Worm (Caenorhabditis elegans) whole organism, L4 larva: ENCODE results near the gene T05C3.2.
A peak's percentile ranks its signal among the peaks of the same experiment; 100 is the strongest.

Experiments
- Y75B8A.6 ChIP-seq: fragments of 200-800 bp; sonication (Bioruptor generic); IDR thresholded peaks from 2 replicates; pipeline ENCODE4 v1.3.6; 2022; ENCODE audit warnings: missing genetic modification reagents, missing genetic modification characterization, missing compliant biosample characterization
- ZK337.2 ChIP-seq: fragments of 200-800 bp; sonication (Bioruptor generic); IDR thresholded peaks from 2 replicates; pipeline ENCODE4 v1.3.6; 2022; ENCODE audit warnings: missing genetic modification reagents, missing genetic modification characterization, missing compliant biosample characterization
- aha-1 ChIP-seq: fragments of 150-350 bp; peaks from one replicate; lab custom pipeline; 2014; ENCODE audit warnings: missing biosample characterization, missing genetic modification characterization
- arid-1 ChIP-seq: fragments of 200-800 bp; sonication (Bioruptor generic); conservative IDR thresholded peaks from 2 replicates; pipeline ENCODE4 v1.3.6; 2022; ENCODE audit warnings: missing genetic modification reagents, missing genetic modification characterization, missing compliant biosample characterization
- ceh-28 ChIP-seq: fragments of 150-350 bp; optimal IDR thresholded peaks from 2 replicates; lab custom pipeline; 2014; ENCODE audit warnings: missing biosample characterization, missing genetic modification reagents, missing genetic modification characterization
- ceh-44 ChIP-seq: fragments of 200-800 bp; sonication (Bioruptor generic); IDR thresholded peaks from 2 replicates; pipeline ENCODE4 v1.3.6; 2022; ENCODE audit warnings: missing genetic modification reagents, missing genetic modification characterization, missing compliant biosample characterization
- cey-2 ChIP-seq: sonication (generic microtip); optimal IDR thresholded peaks from 3 replicates; lab custom pipeline; 2017; ENCODE audit warnings: missing genetic modification characterization, mild to moderate bottlenecking, missing compliant biosample characterization, antibody characterized with exemption, borderline replicate concordance; ENCODE audit not compliant: insufficient read depth
- daf-12 ChIP-seq: fragments of 150-350 bp; optimal IDR thresholded peaks from 2 replicates; lab custom pipeline; 2014; ENCODE audit warnings: missing biosample characterization, missing genetic modification reagents, missing genetic modification characterization
- daf-16 ChIP-seq, 3 experiments: sonication (generic microtip); optimal IDR thresholded peaks; 2 replicates each; lab custom pipeline; 2016 to 2017; ENCODE audit warnings: missing genetic modification characterization in 3 of 3, missing genetic modification reagents in 3 of 3, mild to moderate bottlenecking in 2 of 3, missing compliant biosample characterization in 2 of 3, missing biosample characterization in 1 of 3, moderate library complexity in 1 of 3
- daf-19 ChIP-seq: fragments of 200-800 bp; sonication (Bioruptor generic); conservative IDR thresholded peaks from 2 replicates; pipeline ENCODE4 v1.3.6; 2022; ENCODE audit warnings: missing genetic modification characterization, missing compliant biosample characterization
- dmd-6 ChIP-seq: fragments of 200-800 bp; sonication (Bioruptor generic); IDR thresholded peaks from 2 replicates; pipeline ENCODE4 v1.3.6; 2022; ENCODE audit warnings: missing genetic modification reagents, missing genetic modification characterization, missing compliant biosample characterization
- dmd-9 ChIP-seq: fragments of 200-800 bp; sonication (Bioruptor generic); IDR thresholded peaks from 2 replicates; pipeline ENCODE4 v1.3.6; 2022; ENCODE audit warnings: missing genetic modification reagents, missing genetic modification characterization, missing compliant biosample characterization
- dve-1 ChIP-seq: sonication (generic microtip); optimal IDR thresholded peaks from 2 replicates; lab custom pipeline; 2017; ENCODE audit warnings: antibody characterized with exemption, mild to moderate bottlenecking, missing genetic modification characterization, missing compliant biosample characterization; ENCODE audit not compliant: insufficient read depth
- egl-27 ChIP-seq: sonication (generic microtip); optimal IDR thresholded peaks from 3 replicates; lab custom pipeline; 2017; ENCODE audit warnings: missing biosample characterization, missing genetic modification reagents, missing genetic modification characterization
- fkh-10 ChIP-seq: fragments of 150-350 bp; optimal IDR thresholded peaks from 2 replicates; lab custom pipeline; 2014; ENCODE audit warnings: missing biosample characterization, missing genetic modification reagents, missing genetic modification characterization
- fos-1 ChIP-seq: fragments of 150-350 bp; optimal IDR thresholded peaks from 2 replicates; lab custom pipeline; 2014; ENCODE audit warnings: missing biosample characterization, missing genetic modification characterization
- hlh-30 ChIP-seq: sonication (generic microtip); optimal IDR thresholded peaks from 2 replicates; lab custom pipeline; 2017; ENCODE audit warnings: antibody characterized with exemption, mild to moderate bottlenecking, missing genetic modification characterization, missing compliant biosample characterization; ENCODE audit not compliant: insufficient read depth
- hmg-1.1 ChIP-seq: fragments of 200-800 bp; sonication (Bioruptor generic); IDR thresholded peaks from 2 replicates; pipeline ENCODE4 v1.3.6; 2022; ENCODE audit warnings: missing genetic modification reagents, missing genetic modification characterization, missing compliant biosample characterization
- lin-15B ChIP-seq: fragments of 150-350 bp; sonication (generic microtip); optimal IDR thresholded peaks from 3 replicates; lab custom pipeline; 2014; ENCODE audit warnings: missing biosample characterization, missing genetic modification characterization
- lin-29 ChIP-seq: fragments of 200-800 bp; sonication (Bioruptor generic); IDR thresholded peaks from 2 replicates; pipeline ENCODE4 v1.3.6; 2022; ENCODE audit warnings: missing genetic modification reagents, missing genetic modification characterization, missing compliant biosample characterization
- lin-39 ChIP-seq: fragments of 150-350 bp; optimal IDR thresholded peaks from 2 replicates; lab custom pipeline; 2014; ENCODE audit warnings: missing biosample characterization, missing genetic modification reagents, missing genetic modification characterization
- mdl-1 ChIP-seq, 2 experiments: fragments of 150-350 bp in 1 of 2; sonication (generic microtip) in 1 of 2; optimal IDR thresholded peaks; 2 replicates each; lab custom pipeline; 2014 to 2017; ENCODE audit warnings: missing biosample characterization in 2 of 2, missing genetic modification characterization in 2 of 2
- mdt-29 ChIP-seq: fragments of 200-800 bp; sonication (Bioruptor generic); IDR thresholded peaks from 2 replicates; pipeline ENCODE4 v1.3.6; 2022; ENCODE audit warnings: missing genetic modification reagents, missing genetic modification characterization, missing compliant biosample characterization
- nhr-11 ChIP-seq: fragments of 150-350 bp; optimal IDR thresholded peaks from 2 replicates; lab custom pipeline; 2014; ENCODE audit warnings: missing biosample characterization, missing genetic modification characterization
- nhr-28 ChIP-seq: fragments of 150-350 bp; optimal IDR thresholded peaks from 2 replicates; lab custom pipeline; 2014; ENCODE audit warnings: missing biosample characterization, missing genetic modification characterization
- nhr-41 ChIP-seq: fragments of 200-800 bp; sonication (Bioruptor generic); IDR thresholded peaks from 2 replicates; pipeline ENCODE4 v1.3.6; 2022; ENCODE audit warnings: missing genetic modification reagents, missing genetic modification characterization, missing compliant biosample characterization
- nhr-48 ChIP-seq: sonication (generic microtip); optimal IDR thresholded peaks from 2 replicates; lab custom pipeline; 2016; ENCODE audit warnings: mild to moderate bottlenecking, missing genetic modification characterization, missing compliant biosample characterization
- nhr-6 ChIP-seq: fragments of 150-350 bp; optimal IDR thresholded peaks from 2 replicates; lab custom pipeline; 2014; ENCODE audit warnings: missing biosample characterization, missing genetic modification characterization
- php-3 ChIP-seq: fragments of 200-800 bp; sonication (Bioruptor generic); IDR thresholded peaks from 2 replicates; pipeline ENCODE4 v1.3.6; 2022; ENCODE audit warnings: missing genetic modification reagents, missing genetic modification characterization, missing compliant biosample characterization
- pqm-1 ChIP-seq: sonication (generic microtip); optimal IDR thresholded peaks from 2 replicates; lab custom pipeline; 2017; ENCODE audit warnings: missing biosample characterization, missing genetic modification characterization
- saeg-2 ChIP-seq: fragments of 200-800 bp; sonication (Bioruptor generic); IDR thresholded peaks from 2 replicates; pipeline ENCODE4 v1.3.6; 2022; ENCODE audit warnings: missing genetic modification reagents, missing genetic modification characterization, missing compliant biosample characterization
- set-16 ChIP-seq: fragments of 200-800 bp; sonication (Bioruptor generic); IDR thresholded peaks from 2 replicates; pipeline ENCODE4 v1.3.6; 2022; ENCODE audit warnings: missing genetic modification reagents, missing genetic modification characterization, missing compliant biosample characterization
- snpc-4 ChIP-seq: fragments of 150-350 bp; optimal IDR thresholded peaks from 2 replicates; lab custom pipeline; 2014; ENCODE audit warnings: missing biosample characterization, missing genetic modification characterization
- spr-3 ChIP-seq: fragments of 200-800 bp; sonication (Bioruptor generic); optimal IDR thresholded peaks from 2 replicates; lab custom pipeline; 2018; ENCODE audit warnings: mild to moderate bottlenecking, missing genetic modification characterization, missing compliant biosample characterization
- tag-97 ChIP-seq: fragments of 200-800 bp; sonication (Bioruptor generic); IDR thresholded peaks from 2 replicates; pipeline ENCODE4 v1.3.6; 2022; ENCODE audit warnings: missing genetic modification characterization, missing compliant biosample characterization
- unc-130 ChIP-seq: sonication (generic microtip); optimal IDR thresholded peaks from 2 replicates; lab custom pipeline; 2016; ENCODE audit warnings: missing genetic modification reagents, missing genetic modification characterization, missing compliant biosample characterization
- unc-39 ChIP-seq: sonication (generic microtip); optimal IDR thresholded peaks from 2 replicates; lab custom pipeline; 2017; ENCODE audit warnings: missing biosample characterization, missing genetic modification characterization
- vab-7 ChIP-seq: fragments of 200-800 bp; sonication (Bioruptor generic); IDR thresholded peaks from 2 replicates; pipeline ENCODE4 v1.3.6; 2022; ENCODE audit warnings: missing genetic modification reagents, missing genetic modification characterization, missing compliant biosample characterization
- zfp-3 ChIP-seq: fragments of 200-800 bp; sonication (Bioruptor generic); conservative IDR thresholded peaks from 2 replicates; pipeline ENCODE4 v1.3.6; 2022; ENCODE audit warnings: missing genetic modification reagents, missing genetic modification characterization, missing compliant biosample characterization
- zip-11 ChIP-seq: fragments of 200-800 bp; sonication (Bioruptor generic); IDR thresholded peaks from 2 replicates; pipeline ENCODE4 v1.3.6; 2022; ENCODE audit warnings: missing genetic modification characterization, missing compliant biosample characterization
- ztf-7 ChIP-seq: fragments of 150-350 bp; optimal IDR thresholded peaks from 2 replicates; lab custom pipeline; 2014; ENCODE audit warnings: missing biosample characterization, missing genetic modification characterization

T05C3.2 gene

ce11 chrV:5512559-5512958 lies 19.0 kb downstream of the T05C3.2 start (continued):
- TF ChIP-seq ZK337.2 (GFP tag; lab: Robert Waterston, UW), result no peak
- no peak for TF ChIP-seq saeg-2 (GFP tag; lab: Robert Waterston, UW)
- TF ChIP-seq unc-130 (GFP tag; lab: Kevin White, UChicago), result no peak
- no peak for TF ChIP-seq vab-7 (GFP tag; lab: Robert Waterston, UW)
- TF ChIP-seq mdl-1 (tag; optimal IDR thresholded peaks at IDR 0.05; lab: Kevin White, UChicago), result no peak
- no peak for TF ChIP-seq lin-15B (tag; lab: Kevin White, UChicago)
- TF ChIP-seq dmd-6, result peak; percentile 94
- no peak for TF ChIP-seq spr-3
- TF ChIP-seq lin-39, result no peak
- no peak for TF ChIP-seq hmg-1.1 (GFP tag; lab: Robert Waterston, UW)
- no peak for TF ChIP-seq dmd-9
- TF ChIP-seq egl-27, result no peak
- no peak for TF ChIP-seq set-16
- no peak for TF ChIP-seq zfp-3 (GFP tag; lab: Robert Waterston, UW)
- TF ChIP-seq cey-2, result no peak
- no peak for TF ChIP-seq ztf-7
- peak; percentile 66 for TF ChIP-seq nhr-48 (tag; lab: Kevin White, UChicago)
- TF ChIP-seq mdt-29 (GFP tag; lab: Robert Waterston, UW), result no peak
- peak; percentile 85 for TF ChIP-seq nhr-28
- TF ChIP-seq snpc-4 (tag; lab: Kevin White, UChicago), result no peak
- TF ChIP-seq fkh-10, result no peak
- peak; percentile 84; the same call in 1 of the 2 replicates for TF ChIP-seq nhr-41 (GFP tag; lab: Robert Waterston, UW)
- no peak for TF ChIP-seq daf-19 (GFP tag; lab: Robert Waterston, UW)
- TF ChIP-seq nhr-6, result no peak
- TF ChIP-seq zip-11 (GFP tag; lab: Robert Waterston, UW), result no peak
- TF ChIP-seq daf-16 (GFP tag; optimal IDR thresholded peaks at IDR 0.05; lab: Kevin White, UChicago), result no peak
- TF ChIP-seq daf-16 (tag; optimal IDR thresholded peaks at IDR 0.05; lab: Kevin White, UChicago), result peak; percentile 44
- TF ChIP-seq php-3, result peak; percentile 77
- TF ChIP-seq tag-97 (GFP tag; lab: Robert Waterston, UW), result no peak
- TF ChIP-seq daf-12 (tag; lab: Kevin White, UChicago), result no peak
- 0 out of 2 replicates have a peak, but pooled peaks have one; percentile 55 for TF ChIP-seq Y75B8A.6
- no peak for TF ChIP-seq arid-1
- TF ChIP-seq nhr-11 (tag; lab: Kevin White, UChicago), result no peak
- TF ChIP-seq fos-1 (tag; lab: Kevin White, UChicago), result no peak
- TF ChIP-seq lin-29 (GFP tag; lab: Robert Waterston, UW), result no peak
- no peak for TF ChIP-seq ceh-28 (tag; lab: Kevin White, UChicago)

- no peak for TF ChIP-seq unc-39 (tag; lab: Kevin White, UChicago)
- TF ChIP-seq aha-1, result peak; percentile 4
- TF ChIP-seq dmd-6, result peak; percentile 53
- TF ChIP-seq hlh-30 (tag; lab: Kevin White, UChicago), result peak; percentile 27
- peak; percentile 73 for TF ChIP-seq nhr-28
- TF ChIP-seq pqm-1, result peak; percentile 36
- TF ChIP-seq ceh-44, result no peak
- peak; percentile 41 for TF ChIP-seq dve-1 (tag; lab: Kevin White, UChicago)
- TF ChIP-seq, all 104 proteins: peak for 6
These were observed 20.3 kb downstream of the T05C3.2 start, which contains the start of the genes hpo-15 and mms-19 for ce11 chrV:5513630-5514378. TSS of gene hpo-15 (minus strand) at chrV:5513830. TSS of gene mms-19 (plus strand) at chrV:5514348.
